Fruit fly (Drosophila melanogaster) whole organism, wandering third instar larva: ENCODE measurements around the gene CG14985.

Experiments used
- Abd-B ChIP-seq: fragments of >200 bp; optimal IDR thresholded peaks from 2 replicates; lab custom pipeline; 2017; ENCODE audit warnings: missing biosample characterization, missing genetic modification characterization
- CG32264 ChIP-seq: fragments of 200-800 bp; sonication (Bioruptor generic); optimal IDR thresholded peaks from 2 replicates; lab custom pipeline; 2016; ENCODE audit warnings: missing biosample characterization, missing genetic modification characterization
- CG9705 ChIP-seq: fragments of 200-800 bp; sonication (Bioruptor generic); optimal IDR thresholded peaks from 2 replicates; lab custom pipeline; 2018; ENCODE audit warnings: missing biosample characterization, mild to moderate bottlenecking, missing genetic modification characterization
- CrebA ChIP-seq: fragments of 200-800 bp; sonication (Bioruptor generic); optimal IDR thresholded peaks from 2 replicates; lab custom pipeline; 2016; ENCODE audit warnings: missing biosample characterization, mild to moderate bottlenecking, missing genetic modification characterization, borderline replicate concordance
- Dfd ChIP-seq: fragments of >200 bp; optimal IDR thresholded peaks from 2 replicates; lab custom pipeline; 2017; ENCODE audit warnings: missing biosample characterization, missing genetic modification characterization
- Dif ChIP-seq: fragments of 200-275, 200-300 bp; sonication (Bioruptor generic); optimal IDR thresholded peaks from 2 replicates; lab custom pipeline; 2018; ENCODE audit warnings: missing biosample characterization, missing genetic modification characterization; ENCODE audit not compliant: partially characterized antibody
- HLH106 ChIP-seq: fragments of 200-800 bp; optimal IDR thresholded peaks from 3 replicates; lab custom pipeline; 2019; ENCODE audit warnings: missing biosample characterization, mild to moderate bottlenecking, missing genetic modification characterization, moderate library complexity
- Hnf4 ChIP-seq: fragments of 200-800 bp; sonication (Bioruptor generic); optimal IDR thresholded peaks from 2 replicates; lab custom pipeline; 2016; ENCODE audit warnings: missing biosample characterization, mild to moderate bottlenecking, missing genetic modification characterization
- Hr78 ChIP-seq: fragments of >200 bp; optimal IDR thresholded peaks from 2 replicates; lab custom pipeline; 2017; ENCODE audit warnings: missing biosample characterization, missing genetic modification characterization
- Hr83 ChIP-seq: fragments of 200-300 bp; sonication (Bioruptor generic); optimal IDR thresholded peaks from 2 replicates; lab custom pipeline; 2016; ENCODE audit warnings: missing biosample characterization, mild to moderate bottlenecking, missing genetic modification characterization, moderate library complexity; ENCODE audit not compliant: poor library complexity, severe bottlenecking
- Jra ChIP-seq: sonication (Bioruptor generic); optimal IDR thresholded peaks from 2 replicates; lab custom pipeline; 2016; ENCODE audit warnings: missing biosample characterization, missing genetic modification characterization
- Mio ChIP-seq: sonication (Bioruptor generic); optimal IDR thresholded peaks from 2 replicates; lab custom pipeline; 2016; ENCODE audit warnings: missing biosample characterization, missing genetic modification characterization
- Myc ChIP-seq: fragments of >200 bp; optimal IDR thresholded peaks from 2 replicates; lab custom pipeline; 2017
- N ChIP-seq: fragments of >200 bp; optimal IDR thresholded peaks from 2 replicates; lab custom pipeline; 2018; ENCODE audit warnings: missing biosample characterization, missing external identifiers, missing genetic modification characterization
- OdsH ChIP-seq: fragments of 200-800 bp; sonication (Bioruptor generic); optimal IDR thresholded peaks from 2 replicates; lab custom pipeline; 2016; ENCODE audit warnings: missing biosample characterization, mild to moderate bottlenecking, missing genetic modification characterization
- Rel ChIP-seq, 2 experiments: fragments of 200-800 bp; sonication (Bioruptor generic) in 1 of 2; optimal IDR thresholded peaks; 2 replicates in 1 of 2; 3 replicates in 1 of 2; lab custom pipeline; 2016 to 2019; ENCODE audit warnings: mild to moderate bottlenecking in 2 of 2, missing biosample characterization in 2 of 2, missing genetic modification characterization in 2 of 2, moderate library complexity in 1 of 2
- Sp1 ChIP-seq: fragments of 200-800 bp; sonication (Bioruptor generic); optimal IDR thresholded peaks from 3 replicates; lab custom pipeline; 2019; ENCODE audit warnings: missing biosample characterization, mild to moderate bottlenecking, missing genetic modification characterization, moderate library complexity
- br ChIP-seq: fragments of 200-800 bp; sonication (Bioruptor generic); optimal IDR thresholded peaks from 2 replicates; lab custom pipeline; 2016; ENCODE audit warnings: missing biosample characterization, missing genetic modification characterization
- dmrt93B ChIP-seq: fragments of 200-800 bp; sonication (Bioruptor generic); optimal IDR thresholded peaks from 2 replicates; lab custom pipeline; 2018; ENCODE audit warnings: missing biosample characterization, mild to moderate bottlenecking, missing genetic modification characterization
- ey ChIP-seq: fragments of 200-800 bp; sonication (Bioruptor generic); optimal IDR thresholded peaks from 2 replicates; lab custom pipeline; 2016; ENCODE audit warnings: missing biosample characterization, missing genetic modification characterization
- foxo ChIP-seq, 2 experiments: fragments of 200-800 bp; sonication (Bioruptor generic); optimal IDR thresholded peaks; 2 replicates in 1 of 2; 3 replicates in 1 of 2; lab custom pipeline; 2016 to 2017; ENCODE audit warnings: missing biosample characterization in 2 of 2, missing genetic modification characterization in 2 of 2
- jim ChIP-seq: fragments of 175-275, 200-325 bp; sonication (Bioruptor generic); optimal IDR thresholded peaks from 2 replicates; lab custom pipeline; 2016; ENCODE audit warnings: missing biosample characterization, mild to moderate bottlenecking, missing genetic modification characterization
- lola ChIP-seq: fragments of >200 bp; optimal IDR thresholded peaks from 2 replicates; lab custom pipeline; 2017; ENCODE audit warnings: missing biosample characterization, missing genetic modification characterization
- pan ChIP-seq: fragments of >200 bp; optimal IDR thresholded peaks from 2 replicates; lab custom pipeline; 2017
- rgr ChIP-seq: fragments of 200-800 bp; sonication (Bioruptor generic); optimal IDR thresholded peaks from 3 replicates; lab custom pipeline; 2016; ENCODE audit warnings: missing biosample characterization, mild to moderate bottlenecking, missing genetic modification characterization
- sage ChIP-seq: fragments of 200-800 bp; sonication (Bioruptor generic); optimal IDR thresholded peaks from 2 replicates; lab custom pipeline; 2016; ENCODE audit warnings: missing biosample characterization, mild to moderate bottlenecking, missing genetic modification characterization
- tai ChIP-seq: sonication (Bioruptor generic); optimal IDR thresholded peaks from 2 replicates; lab custom pipeline; 2016; ENCODE audit warnings: missing biosample characterization, missing genetic modification characterization

Gene CG14985

dm6 chr3L:4018228-4018928, 15.1 kb downstream of the CG14985 start, which contains the start of gene FoxL1:
Gene FoxL1 (plus strand): TSS chr3L:4018878.
- TF ChIP-seq HLH106 (tag; lab: Kevin White, UChicago): no peak
- TF ChIP-seq Abd-B (GFP tag; lab: Kevin White, UChicago): no peak
- TF ChIP-seq, all 38 proteins: peak for 0

DNA sequence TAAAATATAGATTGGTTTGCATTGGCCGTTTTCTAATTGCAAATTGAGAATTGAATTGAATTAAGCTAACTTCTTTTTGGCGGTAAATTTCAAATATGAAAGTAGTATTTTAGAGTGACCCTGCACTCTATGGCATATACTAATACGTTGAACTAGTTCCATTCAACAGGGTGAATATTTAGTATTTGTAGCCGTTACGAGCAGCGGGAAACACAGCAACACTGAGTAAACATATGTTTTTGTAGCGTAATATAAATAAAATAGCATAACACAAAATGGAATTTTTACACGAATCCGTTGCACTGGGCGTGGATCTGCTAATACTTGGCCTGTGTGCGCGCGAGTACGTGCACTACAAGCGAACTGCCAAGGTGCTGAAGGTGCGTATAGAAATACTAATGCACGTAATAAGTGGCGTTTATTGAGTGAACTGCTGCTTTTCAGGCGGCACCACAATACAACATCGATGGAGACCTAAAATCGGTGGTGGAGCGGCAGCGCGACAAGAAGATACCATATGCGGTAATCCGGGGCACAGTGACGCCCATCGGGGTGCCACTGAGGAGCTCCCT, 18.1 kb downstream of the CG14985 start, which contains the start of gene Mul1:
Gene Mul1 (plus strand): TSS at position 198 of the 572 bp plus-strand sequence.
- TF ChIP-seq Sp1: no peak
- no peak for TF ChIP-seq pan
- TF ChIP-seq Hr83: no peak
- no peak for TF ChIP-seq tai
- no peak for TF ChIP-seq Abd-B (GFP tag; lab: Kevin White, UChicago)

DNA sequence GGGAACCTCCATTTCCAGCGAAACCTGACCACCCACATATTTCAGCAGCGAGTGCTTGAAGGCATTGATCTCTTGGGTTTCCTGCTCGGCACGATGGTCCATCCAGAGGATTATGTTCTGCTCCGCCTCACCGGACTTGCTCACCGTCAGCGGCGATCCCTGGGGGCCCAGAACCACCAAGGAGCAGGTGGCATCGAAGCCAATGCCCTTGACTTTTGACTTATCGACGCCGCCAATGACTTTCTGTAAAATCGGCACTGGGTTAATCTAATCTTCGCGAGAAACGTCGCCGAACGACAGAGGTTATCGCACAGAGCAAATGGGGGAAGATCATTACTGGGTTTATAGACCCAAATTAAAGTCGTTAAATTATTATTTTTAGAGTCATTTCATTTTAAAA, 21.2 kb downstream of the CG14985 start:
- TF ChIP-seq rgr (GFP tag; lab: Kevin White, UChicago): no peak
- no peak for TF ChIP-seq N
- TF ChIP-seq ey (GFP tag; lab: Kevin White, UChicago): no peak
- no peak for TF ChIP-seq Hnf4 (GFP tag; lab: Kevin White, UChicago)
- no peak for TF ChIP-seq Abd-B (GFP tag; lab: Kevin White, UChicago)
- no peak for TF ChIP-seq Mio
- TF ChIP-seq OdsH: no peak
- TF ChIP-seq br (GFP tag; lab: Kevin White, UChicago): no peak
- TF ChIP-seq, all 38 proteins: peak for 0

dm6 chr3L:4025738-4026505, 22.6 kb downstream of the CG14985 start, which contains the start of gene CG11594:
Gene CG11594 (minus strand): TSS chr3L:4026011.
- TF ChIP-seq rgr (GFP tag; lab: Kevin White, UChicago) (peak; percentile 27), tai (no peak), Hr78 (GFP tag; lab: Kevin White, UChicago) (no peak), dmrt93B (GFP tag; lab: Kevin White, UChicago) (no peak), OdsH (no peak), CG32264 (GFP tag; lab: Kevin White, UChicago) (no peak), Dif (GFP tag; lab: Kevin White, UChicago) (no peak), lola (GFP tag; lab: Kevin White, UChicago) (no peak), Hr83 (peak; percentile 40)

DNA sequence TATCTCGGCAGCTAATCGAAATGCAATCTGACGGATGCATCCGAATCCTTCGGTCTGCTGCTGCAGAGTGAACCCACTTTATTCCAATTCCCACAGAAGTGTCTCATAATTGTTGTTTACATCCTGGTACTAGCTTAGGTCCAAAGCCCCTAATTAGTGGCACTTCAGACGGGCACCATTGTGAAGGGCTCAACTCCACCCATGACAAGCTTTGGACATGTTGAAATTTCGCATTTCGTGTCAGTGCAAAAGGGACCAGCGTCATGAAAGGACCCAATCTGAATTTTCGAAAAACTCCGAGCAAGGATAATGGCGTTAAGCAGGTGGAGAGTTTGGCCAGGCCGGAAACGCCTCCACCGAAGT, 23.2 kb downstream of the CG14985 start, which contains the start of gene Gr64a:
Gene Gr64a (plus strand): TSS at position 264 of the 363 bp plus-strand sequence.
- TF ChIP-seq CG9705 (GFP tag; lab: Kevin White, UChicago) (no peak), Jra (GFP tag; lab: Kevin White, UChicago) (no peak), Abd-B (GFP tag; lab: Kevin White, UChicago) (no peak), Hr83 (no peak), dmrt93B (GFP tag; lab: Kevin White, UChicago) (no peak), jim (GFP tag; lab: Kevin White, UChicago) (no peak), Dfd (GFP tag; lab: Kevin White, UChicago) (no peak), rgr (GFP tag; lab: Kevin White, UChicago) (no peak), Hr78 (GFP tag; lab: Kevin White, UChicago) (no peak), pan (no peak), ey (GFP tag; lab: Kevin White, UChicago) (no peak), Rel (GFP tag; optimal IDR thresholded peaks at IDR 0.05; lab: Kevin White, UChicago) (no peak), Rel (tag; optimal IDR thresholded peaks at IDR 0.05; lab: Kevin White, UChicago) (no peak)
- TF ChIP-seq, all 38 proteins: peak for 0

dm6 chr3L:4028305-4028704, 25.0 kb downstream of the CG14985 start, which contains the start of the genes Gr64b and Gr64c:
Gene Gr64b (plus strand): TSS chr3L:4028605.
Gene Gr64c (plus strand): TSS chr3L:4028605.
- no peak for TF ChIP-seq foxo (GFP tag; optimal IDR thresholded peaks at IDR 0.05; lab: Kevin White, UChicago)
- TF ChIP-seq Myc (lab: Kevin White, UChicago): no peak
- no peak for TF ChIP-seq rgr (GFP tag; lab: Kevin White, UChicago)
- no peak for TF ChIP-seq ey (GFP tag; lab: Kevin White, UChicago)
- TF ChIP-seq pan: no peak
- no peak for TF ChIP-seq CrebA (GFP tag; lab: Kevin White, UChicago)
- no peak for TF ChIP-seq CG9705 (GFP tag; lab: Kevin White, UChicago)
- no peak for TF ChIP-seq Dif (GFP tag; lab: Kevin White, UChicago)
- no peak for TF ChIP-seq OdsH
- TF ChIP-seq jim (GFP tag; lab: Kevin White, UChicago): no peak
- TF ChIP-seq Hr83: no peak
- TF ChIP-seq sage (GFP tag; lab: Kevin White, UChicago): no peak
- TF ChIP-seq HLH106 (tag; lab: Kevin White, UChicago): no peak
- TF ChIP-seq Dfd (GFP tag; lab: Kevin White, UChicago): no peak
- TF ChIP-seq tai: no peak
- TF ChIP-seq Mio: no peak
